Fruit fly (Drosophila melanogaster): ENCODE data around the gene Mrtf.

- TF ChIP-seq Dll (optimal IDR thresholded peaks at IDR 0.05) (no peak), psq (optimal IDR thresholded peaks at IDR 0.05) (no peak), usp (GFP tag; optimal IDR thresholded peaks at IDR 0.05) (no peak), CG8478 (optimal IDR thresholded peaks at IDR 0.05) (no peak), pan (optimal IDR thresholded peaks at IDR 0.05) (no peak)
Observed at dm6 chr3L:2800329-2800728, 34.0 kb upstream of the Mrtf start.
